Worm (Caenorhabditis elegans) whole organism, L2 larva: ENCODE results near the gene F26G1.2.
A peak's percentile ranks its signal among the peaks of the same experiment; 100 is the strongest.

Experiments used
- C34F6.9 ChIP-seq: fragments of 150-350 bp; optimal IDR thresholded peaks from 2 replicates; lab custom pipeline; 2014; ENCODE audit warnings: missing biosample characterization, missing genetic modification characterization
- R02D3.7 ChIP-seq: fragments of 150-350 bp; optimal IDR thresholded peaks from 2 replicates; lab custom pipeline; 2014; ENCODE audit warnings: missing biosample characterization, missing genetic modification characterization
- Y55F3AM.14 ChIP-seq: fragments of 200-800 bp; sonication (Bioruptor generic); optimal IDR thresholded peaks from 2 replicates; lab custom pipeline; 2018; ENCODE audit warnings: mild to moderate bottlenecking, missing genetic modification characterization, missing compliant biosample characterization
- alr-1 ChIP-seq: fragments of 150-350 bp; optimal IDR thresholded peaks from 2 replicates; lab custom pipeline; 2014; ENCODE audit warnings: missing biosample characterization, missing genetic modification characterization
- aly-2 ChIP-seq: fragments of 150-350 bp; optimal IDR thresholded peaks from 2 replicates; lab custom pipeline; 2014; ENCODE audit warnings: missing biosample characterization, missing genetic modification characterization
- ama-1 ChIP-seq: fragments of 150-350 bp; optimal IDR thresholded peaks from 2 replicates; lab custom pipeline; 2018; ENCODE audit warnings: inconsistent platforms
- blmp-1 ChIP-seq: sonication (generic microtip); optimal IDR thresholded peaks from 2 replicates; lab custom pipeline; 2017; ENCODE audit warnings: missing genetic modification characterization, mild to moderate bottlenecking, missing compliant biosample characterization, antibody characterized with exemption, moderate library complexity; ENCODE audit not compliant: insufficient read depth
- ceh-16 ChIP-seq: fragments of 150-350 bp; optimal IDR thresholded peaks from 2 replicates; lab custom pipeline; 2014; ENCODE audit warnings: missing biosample characterization, missing genetic modification characterization
- ceh-82 ChIP-seq: fragments of 150-350 bp; optimal IDR thresholded peaks from 2 replicates; lab custom pipeline; 2014; ENCODE audit warnings: missing biosample characterization, missing genetic modification characterization
- crh-2 ChIP-seq: sonication (generic microtip); optimal IDR thresholded peaks from 2 replicates; lab custom pipeline; 2017; ENCODE audit warnings: missing biosample characterization, missing genetic modification characterization
- egl-27 ChIP-seq: sonication (generic microtip); optimal IDR thresholded peaks from 3 replicates; lab custom pipeline; 2017; ENCODE audit warnings: missing biosample characterization, missing genetic modification reagents, missing genetic modification characterization
- elt-1 ChIP-seq: fragments of 150-350 bp; optimal IDR thresholded peaks from 2 replicates; lab custom pipeline; 2014; ENCODE audit warnings: missing biosample characterization, missing genetic modification characterization
- elt-3 ChIP-seq: sonication (generic microtip); optimal IDR thresholded peaks from 2 replicates; lab custom pipeline; 2017; ENCODE audit warnings: missing biosample characterization, missing genetic modification characterization
- fos-1 ChIP-seq: fragments of 150-350 bp; optimal IDR thresholded peaks from 2 replicates; lab custom pipeline; 2014; ENCODE audit warnings: missing biosample characterization, missing genetic modification characterization
- gmeb-1 ChIP-seq: fragments of 150-350 bp; optimal IDR thresholded peaks from 2 replicates; lab custom pipeline; 2014; ENCODE audit warnings: missing biosample characterization, missing genetic modification characterization
- lin-11 ChIP-seq: fragments of 150-350 bp; sonication (generic microtip); optimal IDR thresholded peaks from 2 replicates; lab custom pipeline; 2014; ENCODE audit warnings: missing biosample characterization, missing genetic modification characterization, inconsistent platforms, mixed read lengths
- lin-13 ChIP-seq: fragments of 150-350 bp; optimal IDR thresholded peaks from 2 replicates; lab custom pipeline; 2014; ENCODE audit warnings: missing biosample characterization, missing genetic modification reagents, missing genetic modification characterization
- lin-39 ChIP-seq: fragments of 150-350 bp; optimal IDR thresholded peaks from 2 replicates; lab custom pipeline; 2014; ENCODE audit warnings: missing biosample characterization, missing genetic modification reagents, missing genetic modification characterization
- lsy-2 ChIP-seq, 2 experiments: fragments of 150-350 bp in 1 of 2; sonication (generic microtip) in 1 of 2; optimal IDR thresholded peaks; 2 replicates each; lab custom pipeline; 2014 to 2017; ENCODE audit warnings: missing biosample characterization in 2 of 2, missing genetic modification characterization in 2 of 2
- mab-5 ChIP-seq: fragments of 150-350 bp; optimal IDR thresholded peaks from 2 replicates; lab custom pipeline; 2014; ENCODE audit warnings: missing biosample characterization, missing genetic modification characterization
- mdl-1 ChIP-seq, 2 experiments: fragments of 150-350 bp in 1 of 2; sonication (generic microtip) in 1 of 2; optimal IDR thresholded peaks; 2 replicates each; lab custom pipeline; 2017; ENCODE audit warnings: missing biosample characterization in 2 of 2, missing genetic modification characterization in 2 of 2
- nhr-10 ChIP-seq: sonication (generic microtip); optimal IDR thresholded peaks from 2 replicates; lab custom pipeline; 2017; ENCODE audit warnings: missing biosample characterization, missing genetic modification characterization
- nhr-11 ChIP-seq: fragments of 150-350 bp; optimal IDR thresholded peaks from 2 replicates; lab custom pipeline; 2014; ENCODE audit warnings: missing biosample characterization, missing genetic modification characterization
- nhr-12 ChIP-seq: fragments of 150-350 bp; optimal IDR thresholded peaks from 2 replicates; lab custom pipeline; 2014; ENCODE audit warnings: missing biosample characterization, missing genetic modification characterization
- nhr-21 ChIP-seq: fragments of 150-350 bp; optimal IDR thresholded peaks from 2 replicates; lab custom pipeline; 2014; ENCODE audit warnings: missing biosample characterization, missing genetic modification characterization
- nhr-237 ChIP-seq: fragments of 150-350 bp; optimal IDR thresholded peaks from 2 replicates; lab custom pipeline; 2014; ENCODE audit warnings: missing biosample characterization, missing genetic modification characterization
- nhr-25 ChIP-seq: fragments of 150-350 bp; sonication (generic microtip); optimal IDR thresholded peaks from 3 replicates; lab custom pipeline; 2014; ENCODE audit warnings: missing biosample characterization, missing genetic modification characterization
- nhr-6 ChIP-seq: fragments of 150-350 bp; optimal IDR thresholded peaks from 2 replicates; lab custom pipeline; 2014; ENCODE audit warnings: missing biosample characterization, missing genetic modification characterization
- nhr-77 ChIP-seq: fragments of 150-350 bp; optimal IDR thresholded peaks from 2 replicates; lab custom pipeline; 2014; ENCODE audit warnings: missing biosample characterization, missing genetic modification characterization
- sem-4 ChIP-seq: fragments of 150-350 bp; optimal IDR thresholded peaks from 2 replicates; lab custom pipeline; 2014; ENCODE audit warnings: missing biosample characterization, missing genetic modification reagents, missing genetic modification characterization
- sma-3 ChIP-seq: sonication (generic microtip); optimal IDR thresholded peaks from 2 replicates; lab custom pipeline; 2016; ENCODE audit warnings: missing genetic modification reagents, missing genetic modification characterization, missing compliant biosample characterization
- snpc-4 ChIP-seq: fragments of 150-350 bp; optimal IDR thresholded peaks from 2 replicates; lab custom pipeline; 2014; ENCODE audit warnings: missing biosample characterization, missing genetic modification characterization
- unc-39 ChIP-seq: fragments of 150-350 bp; optimal IDR thresholded peaks from 2 replicates; lab custom pipeline; 2014; ENCODE audit warnings: missing biosample characterization, missing genetic modification characterization
- unc-55 ChIP-seq: fragments of 150-350 bp; sonication (generic microtip); optimal IDR thresholded peaks from 3 replicates; lab custom pipeline; 2014; ENCODE audit warnings: missing biosample characterization, missing genetic modification reagents, missing genetic modification characterization
- unc-62 ChIP-seq: fragments of 150-350 bp; optimal IDR thresholded peaks from 2 replicates; lab custom pipeline; 2014; ENCODE audit warnings: missing biosample characterization, missing genetic modification reagents, missing genetic modification characterization
- ztf-4 ChIP-seq: fragments of 150-350 bp; optimal IDR thresholded peaks from 2 replicates; lab custom pipeline; 2014; ENCODE audit warnings: missing biosample characterization, missing genetic modification characterization

Gene F26G1.2

DNA sequence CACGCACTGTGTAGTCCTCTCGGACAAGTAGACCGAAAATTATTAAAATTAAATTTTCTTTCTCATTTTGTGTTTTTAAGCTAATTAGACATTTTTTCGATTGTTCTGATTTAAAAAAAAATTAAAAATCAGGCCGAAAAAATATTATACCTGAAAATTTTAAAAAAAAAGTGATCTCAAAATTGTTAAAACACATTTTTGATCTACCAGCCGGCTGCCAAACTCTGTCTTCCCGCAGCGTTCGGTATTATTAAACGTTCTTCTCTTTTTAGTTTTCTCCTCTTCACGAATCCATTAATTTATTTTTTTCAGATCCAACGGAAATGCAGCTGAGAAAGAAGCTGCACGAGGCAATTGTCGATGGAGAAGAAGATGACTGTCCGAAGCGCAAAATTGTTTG, 9.7 kb upstream of the F26G1.2 start, which contains the start of gene C27D9.1:
Gene C27D9.1 (plus strand): TSS at position 281 of the 400 bp plus-strand sequence.
- TF ChIP-seq ztf-4 (tag; lab: Kevin White, UChicago) = no peak
- TF ChIP-seq ceh-82 (tag; lab: Kevin White, UChicago) = no peak
- no peak for TF ChIP-seq gmeb-1
- no peak for TF ChIP-seq nhr-77
- TF ChIP-seq snpc-4 (tag; lab: Kevin White, UChicago) = no peak
- no peak for TF ChIP-seq alr-1 (tag; lab: Kevin White, UChicago)
- no peak for TF ChIP-seq nhr-21 (tag; lab: Kevin White, UChicago)
- TF ChIP-seq lin-13 (GFP tag; lab: Kevin White, UChicago) = no peak
- TF ChIP-seq nhr-10 = no peak
- TF ChIP-seq lin-39 (tag; lab: Kevin White, UChicago) = no peak
- no peak for TF ChIP-seq elt-1 (tag; lab: Kevin White, UChicago)

DNA sequence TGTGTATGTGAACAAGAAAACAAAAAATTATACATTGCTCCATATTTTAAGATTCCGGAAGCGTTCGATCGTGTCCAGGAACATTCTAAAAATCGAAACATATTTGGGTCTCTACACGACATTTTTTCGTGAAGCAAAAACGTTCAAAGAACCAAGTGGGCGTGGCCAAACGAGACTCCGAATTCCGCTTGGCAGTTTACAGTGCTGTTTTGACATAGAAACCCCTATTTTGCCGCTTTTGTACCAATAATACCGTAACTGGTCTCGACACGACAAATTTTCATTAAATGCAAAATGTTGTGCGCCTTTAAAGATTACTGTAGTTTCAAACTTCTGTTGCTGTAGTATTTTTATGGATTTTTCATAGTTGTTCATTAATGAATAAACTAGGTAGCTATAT, 7.2 kb upstream of the F26G1.2 start:
- TF ChIP-seq lin-13 (GFP tag; lab: Kevin White, UChicago) (no peak), nhr-237 (no peak)

DNA sequence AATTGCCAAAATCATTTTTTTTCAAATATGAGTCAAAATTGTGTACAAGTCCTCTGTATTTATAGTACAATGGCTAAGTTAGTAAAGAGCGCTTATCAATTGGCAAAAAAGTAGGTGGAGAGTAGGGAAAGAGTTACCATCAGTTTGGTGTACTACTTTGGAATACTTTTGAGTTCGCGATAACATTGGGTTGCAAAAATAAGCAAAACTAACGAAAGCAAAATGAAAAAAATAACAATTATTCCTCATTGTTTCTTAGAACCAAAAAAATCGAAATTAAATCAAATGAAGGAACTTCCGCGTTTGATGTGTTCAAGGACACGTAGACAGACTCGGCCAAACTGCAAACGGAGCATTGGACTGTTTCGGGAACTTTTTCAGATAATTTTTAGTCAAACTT, 6.1 kb upstream of the F26G1.2 start, which contains the start of gene C27D9.2:
Gene C27D9.2 (minus strand): TSS at position 101 of the 400 bp plus-strand sequence.
- TF ChIP-seq mdl-1 (tag; optimal IDR thresholded peaks at IDR 0.05; lab: Kevin White, UChicago) = no peak
- TF ChIP-seq blmp-1 (tag; lab: Kevin White, UChicago) = no peak
- no peak for TF ChIP-seq snpc-4 (tag; lab: Kevin White, UChicago)
- no peak for TF ChIP-seq Y55F3AM.14
- no peak for TF ChIP-seq fos-1 (tag; lab: Kevin White, UChicago)
- TF ChIP-seq lsy-2 (tag; optimal IDR thresholded peaks at IDR 0.05; lab: Kevin White, UChicago) = no peak
- no peak for TF ChIP-seq sma-3 (GFP tag; lab: Kevin White, UChicago)
- TF ChIP-seq lin-13 (GFP tag; lab: Kevin White, UChicago) = no peak
- TF ChIP-seq elt-3 (tag; lab: Kevin White, UChicago) = no peak
- no peak for TF ChIP-seq nhr-11 (tag; lab: Kevin White, UChicago)
- no peak for TF ChIP-seq nhr-12
- TF ChIP-seq egl-27 (tag; lab: Kevin White, UChicago) = no peak
- TF ChIP-seq unc-39 (tag; lab: Kevin White, UChicago) = no peak
- no peak for TF ChIP-seq C34F6.9 (tag; lab: Kevin White, UChicago)
- TF ChIP-seq nhr-6 (tag; lab: Kevin White, UChicago) = no peak
- TF ChIP-seq alr-1 (tag; lab: Kevin White, UChicago) = no peak
- TF ChIP-seq ama-1 (lab: Kevin White, UChicago) = no peak
- TF ChIP-seq, all 48 proteins: peak for 0

DNA sequence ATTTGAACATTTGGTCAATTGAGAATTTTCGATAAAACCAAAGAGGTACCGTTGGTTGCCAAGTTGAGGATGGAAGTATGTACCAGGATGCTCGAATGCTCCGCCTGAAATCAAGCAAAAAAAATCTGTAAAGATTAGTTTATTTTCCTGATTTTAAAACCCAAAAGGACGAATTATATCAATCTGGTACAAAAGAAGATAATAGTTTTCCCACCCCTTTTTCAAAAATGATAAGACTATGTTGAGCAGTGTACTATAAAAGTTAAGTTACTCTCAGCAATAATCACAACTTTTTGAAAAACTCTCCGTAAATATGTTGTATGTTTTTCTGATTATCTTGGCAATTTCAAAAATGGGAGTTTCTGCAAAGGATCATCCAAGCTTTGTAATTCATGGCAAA, 4.4 kb upstream of the F26G1.2 start, which contains the start of gene F26G1.3:
Gene F26G1.3 (plus strand): TSS at position 301 of the 400 bp plus-strand sequence.
- TF ChIP-seq aly-2 (tag; lab: Kevin White, UChicago) (no peak), mab-5 (no peak), ceh-82 (tag; lab: Kevin White, UChicago) (no peak), Y55F3AM.14 (no peak), nhr-237 (no peak), unc-55 (GFP tag; lab: Kevin White, UChicago) (no peak), lin-13 (GFP tag; lab: Kevin White, UChicago) (no peak), nhr-10 (no peak), R02D3.7 (tag; lab: Kevin White, UChicago) (no peak), snpc-4 (tag; lab: Kevin White, UChicago) (no peak), mdl-1 (tag; optimal IDR thresholded peaks at IDR 0.05; lab: Kevin White, UChicago) (no peak), crh-2 (no peak), alr-1 (tag; lab: Kevin White, UChicago) (no peak), ceh-16 (tag; lab: Kevin White, UChicago) (no peak), lin-39 (tag; lab: Kevin White, UChicago) (no peak), blmp-1 (tag; lab: Kevin White, UChicago) (no peak), unc-62 (no peak), sma-3 (GFP tag; lab: Kevin White, UChicago) (no peak), sem-4 (tag; lab: Kevin White, UChicago) (no peak)

DNA sequence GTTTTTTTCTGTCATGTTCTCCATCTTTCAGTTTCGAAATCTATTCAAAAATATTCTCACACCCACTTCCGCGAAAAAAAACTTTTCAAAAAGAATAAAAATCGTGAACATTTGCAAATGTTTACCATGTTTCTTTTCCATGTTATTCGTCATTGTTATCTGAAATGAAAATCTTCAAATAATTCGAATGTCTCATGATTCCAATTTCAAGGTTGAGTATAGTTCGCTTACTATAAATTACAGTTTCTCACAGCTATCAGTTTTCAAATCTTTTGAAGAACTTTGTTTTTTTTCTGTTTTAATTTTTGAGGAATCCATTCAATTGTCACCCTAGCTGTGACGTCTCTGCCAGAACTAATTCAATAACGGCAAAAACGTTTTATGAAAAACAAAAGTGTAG, 3.0 kb upstream of the F26G1.2 start:
- TF ChIP-seq nhr-25 (tag; lab: Kevin White, UChicago) (peak; percentile 79), lin-11 (tag; lab: Kevin White, UChicago) (no peak), ceh-16 (tag; lab: Kevin White, UChicago) (peak; percentile 54), crh-2 (peak; percentile 15)
